Fruit fly (Drosophila melanogaster) whole organism, embryonic: ENCODE measurements around the gene spd-2.

Experiments used
- B-H2 ChIP-seq: fragments of 200-800 bp; sonication (Bioruptor generic); optimal IDR thresholded peaks from 2 replicates; lab custom pipeline; 2018; ENCODE audit warnings: missing biosample characterization, mild to moderate bottlenecking, missing genetic modification characterization
- CG10565 ChIP-seq: fragments of 200-800 bp; sonication (Bioruptor generic); optimal IDR thresholded peaks from 3 replicates; lab custom pipeline; 2016; ENCODE audit warnings: missing biosample characterization, mild to moderate bottlenecking, missing genetic modification characterization
- CG10654 ChIP-seq: fragments of 200-800 bp; sonication (Bioruptor generic); optimal IDR thresholded peaks from 2 replicates; lab custom pipeline; 2016; ENCODE audit warnings: missing biosample characterization, missing genetic modification characterization
- CG11723 ChIP-seq: fragments of 200-800 bp; sonication (Bioruptor generic); optimal IDR thresholded peaks from 2 replicates; lab custom pipeline; 2017; ENCODE audit warnings: missing biosample characterization, mild to moderate bottlenecking, missing genetic modification characterization
- CG13296 ChIP-seq: fragments of 200-800 bp; sonication (Bioruptor generic); optimal IDR thresholded peaks from 3 replicates; lab custom pipeline; 2018; ENCODE audit warnings: missing biosample characterization, mild to moderate bottlenecking, missing genetic modification characterization
- CG13424 ChIP-seq: fragments of 200-800 bp; sonication (Bioruptor generic); optimal IDR thresholded peaks from 2 replicates; lab custom pipeline; 2019; ENCODE audit warnings: missing biosample characterization, mild to moderate bottlenecking, missing genetic modification characterization, moderate library complexity
- CG18011 ChIP-seq: fragments of 200-800 bp; sonication (Bioruptor generic); optimal IDR thresholded peaks from 2 replicates; lab custom pipeline; 2017; ENCODE audit warnings: missing biosample characterization, missing genetic modification characterization, mild to moderate bottlenecking, moderate library complexity, missing genotype
- CG18599 ChIP-seq: fragments of 200-800 bp; sonication (Bioruptor generic); optimal IDR thresholded peaks from 3 replicates; lab custom pipeline; 2017; ENCODE audit warnings: missing biosample characterization, missing genetic modification characterization, mild to moderate bottlenecking, moderate library complexity, missing genetic modification reagents
- CG2199 ChIP-seq: fragments of 200-800 bp; sonication (Bioruptor generic); IDR thresholded peaks from 3 replicates; pipeline ENCODE4 v1.3.6; 2022; ENCODE audit warnings: missing biosample characterization, missing genetic modification characterization
- CG2889 ChIP-seq: fragments of 200-800 bp; sonication (Bioruptor generic); IDR thresholded peaks from 3 replicates; pipeline ENCODE4 v1.3.6; 2022; ENCODE audit warnings: missing biosample characterization, missing genetic modification characterization
- CG34376 ChIP-seq: fragments of 200-800 bp; sonication (Bioruptor generic); optimal IDR thresholded peaks from 2 replicates; lab custom pipeline; 2018; ENCODE audit warnings: missing biosample characterization, mild to moderate bottlenecking, missing genetic modification characterization
- CG3838 ChIP-seq: fragments of 200-800 bp; sonication (Bioruptor generic); optimal IDR thresholded peaks from 3 replicates; lab custom pipeline; 2016; ENCODE audit warnings: missing biosample characterization, missing genetic modification characterization
- CG5953 ChIP-seq: fragments of 200-800 bp; sonication (Bioruptor generic); IDR thresholded peaks from 2 replicates; pipeline ENCODE4 v1.3.6; 2022; ENCODE audit warnings: missing biosample characterization, missing genetic modification characterization
- CG7271 ChIP-seq: fragments of 200-800 bp; sonication (Bioruptor generic); optimal IDR thresholded peaks from 2 replicates; lab custom pipeline; 2018; ENCODE audit warnings: missing biosample characterization, mild to moderate bottlenecking, missing genetic modification characterization, moderate library complexity
- CG7372 ChIP-seq: fragments of 200-800 bp; sonication (Bioruptor generic); IDR thresholded peaks from 2 replicates; pipeline ENCODE4 v1.3.6; 2022; ENCODE audit warnings: missing biosample characterization, missing genetic modification characterization
- CG9727 ChIP-seq: fragments of 200-800 bp; sonication (Bioruptor generic); optimal IDR thresholded peaks from 3 replicates; lab custom pipeline; 2017; ENCODE audit warnings: missing biosample characterization, mild to moderate bottlenecking, missing genetic modification characterization
- CG9932 ChIP-seq: fragments of 200-800 bp; sonication (Bioruptor generic); IDR thresholded peaks from 2 replicates; pipeline ENCODE4 v1.3.6; 2022; ENCODE audit warnings: missing biosample characterization, missing genetic modification characterization
- CHES-1-like ChIP-seq: fragments of 200-800 bp; sonication (Bioruptor generic); optimal IDR thresholded peaks from 2 replicates; lab custom pipeline; 2016; ENCODE audit warnings: missing biosample characterization, missing genetic modification characterization
- Deaf1 ChIP-seq: fragments of 200-800 bp; optimal IDR thresholded peaks from 3 replicates; lab custom pipeline; 2019; ENCODE audit warnings: missing biosample characterization, mild to moderate bottlenecking, missing genetic modification characterization, moderate library complexity
- Dll ChIP-seq: fragments of 200-800 bp; sonication (Bioruptor generic); IDR thresholded peaks from 4 replicates; pipeline ENCODE4 v1.3.6; 2022; ENCODE audit warnings: missing biosample characterization, missing genetic modification characterization; ENCODE audit not compliant: partially characterized antibody
- Eip74EF ChIP-seq, 2 experiments: fragments of 200-800 bp in 1 of 2; fragments of >200 bp in 1 of 2; sonication (Bioruptor generic) in 1 of 2; optimal IDR thresholded peaks; 2 replicates each; lab custom pipeline; 2017 to 2019; ENCODE audit warnings: missing biosample characterization in 2 of 2, missing genetic modification characterization in 2 of 2, mild to moderate bottlenecking in 1 of 2, moderate library complexity in 1 of 2
- Elba2 ChIP-seq: fragments of 200-800 bp; sonication (Bioruptor generic); optimal IDR thresholded peaks from 3 replicates; lab custom pipeline; 2016; ENCODE audit warnings: missing biosample characterization, missing genetic modification characterization
- Gsc ChIP-seq: fragments of 200-800 bp; sonication (Bioruptor generic); IDR thresholded peaks from 2 replicates; pipeline ENCODE4 v1.3.6; 2022; ENCODE audit warnings: missing biosample characterization, missing genetic modification characterization
- H15 ChIP-seq: fragments of 200-800 bp; sonication (Bioruptor generic); IDR thresholded peaks from 3 replicates; pipeline ENCODE4 v1.3.6; 2022; ENCODE audit warnings: missing biosample characterization, missing genetic modification characterization
- HLH54F ChIP-seq: fragments of 200-800 bp; sonication (Bioruptor generic); optimal IDR thresholded peaks from 3 replicates; lab custom pipeline; 2016; ENCODE audit warnings: missing biosample characterization, missing genetic modification characterization
- HmgZ ChIP-seq: fragments of 200-800 bp; sonication (Bioruptor generic); optimal IDR thresholded peaks from 2 replicates; lab custom pipeline; 2018; ENCODE audit warnings: missing biosample characterization, mild to moderate bottlenecking, missing genetic modification characterization
- Lhr ChIP-seq: fragments of 200-800 bp; sonication (Bioruptor generic); optimal IDR thresholded peaks from 3 replicates; lab custom pipeline; 2017; ENCODE audit warnings: mild to moderate bottlenecking, missing biosample characterization, missing genetic modification reagents, missing genetic modification characterization
- Opbp ChIP-seq: fragments of 200-800 bp; sonication (Bioruptor generic); IDR thresholded peaks from 3 replicates; pipeline ENCODE4 v1.3.6; 2022; ENCODE audit warnings: missing biosample characterization, missing genetic modification characterization; ENCODE audit not compliant: partially characterized antibody
- Ptx1 ChIP-seq: fragments of 200-800 bp; sonication (Bioruptor generic); IDR thresholded peaks from 2 replicates; pipeline ENCODE4 v1.3.6; 2022; ENCODE audit warnings: missing biosample characterization, missing genetic modification characterization
- YL-1 ChIP-seq: fragments of 200-800 bp; sonication (Bioruptor generic); optimal IDR thresholded peaks from 3 replicates; lab custom pipeline; 2017; ENCODE audit warnings: missing biosample characterization, mild to moderate bottlenecking, missing genetic modification characterization
- ac ChIP-seq: fragments of 200-800 bp; sonication (Bioruptor generic); optimal IDR thresholded peaks from 3 replicates; lab custom pipeline; 2017; ENCODE audit warnings: missing biosample characterization, mild to moderate bottlenecking, missing genetic modification characterization
- al ChIP-seq: fragments of 200-800 bp; sonication (Bioruptor generic); IDR thresholded peaks from 2 replicates; pipeline ENCODE4 v1.3.6; 2022; ENCODE audit warnings: missing biosample characterization, missing genetic modification characterization
- ara ChIP-seq: fragments of 200-800 bp; sonication (Bioruptor generic); IDR thresholded peaks from 2 replicates; pipeline ENCODE4 v1.3.6; 2022; ENCODE audit warnings: missing biosample characterization, missing genetic modification characterization
- bcd ChIP-seq: fragments of 200-800 bp; sonication (Bioruptor generic); optimal IDR thresholded peaks from 2 replicates; lab custom pipeline; 2017; ENCODE audit warnings: missing biosample characterization, mild to moderate bottlenecking, missing genetic modification characterization
- chn ChIP-seq: fragments of 200-800 bp; sonication (Bioruptor generic); optimal IDR thresholded peaks from 2 replicates; lab custom pipeline; 2016; ENCODE audit warnings: missing biosample characterization, missing genetic modification characterization
- dm ChIP-seq: fragments of 200-800 bp; sonication (Bioruptor generic); optimal IDR thresholded peaks from 3 replicates; lab custom pipeline; 2016; ENCODE audit warnings: missing biosample characterization, missing genetic modification characterization
- esg ChIP-seq: fragments of 200-800 bp; sonication (Bioruptor generic); conservative IDR thresholded peaks from 2 replicates; pipeline ENCODE4 v1.3.6; 2022; ENCODE audit warnings: missing biosample characterization, missing genetic modification characterization
- fd3F ChIP-seq: fragments of 200-800 bp; sonication (Bioruptor generic); optimal IDR thresholded peaks from 2 replicates; lab custom pipeline; 2018; ENCODE audit warnings: missing biosample characterization, mild to moderate bottlenecking, missing genetic modification characterization, moderate library complexity
- gsb-n ChIP-seq: fragments of 200-800 bp; sonication (Bioruptor generic); optimal IDR thresholded peaks from 3 replicates; lab custom pipeline; 2018; ENCODE audit warnings: missing biosample characterization, mild to moderate bottlenecking, missing genetic modification characterization
- hkb ChIP-seq, 2 experiments: fragments of 200-800 bp in 1 of 2; fragments of >200 bp in 1 of 2; sonication (Bioruptor generic) in 1 of 2; IDR thresholded peaks in 1 of 2; optimal IDR thresholded peaks in 1 of 2; 2 replicates each; pipeline versions ENCODE4 v1.3.6 to Lab custom; 2017 to 2022; ENCODE audit warnings: missing biosample characterization in 1 of 2, missing genetic modification characterization in 1 of 2
- kah ChIP-seq: fragments of 200-800 bp; sonication (Bioruptor generic); optimal IDR thresholded peaks from 2 replicates; lab custom pipeline; 2018; ENCODE audit warnings: missing biosample characterization, mild to moderate bottlenecking, missing genetic modification characterization
- knrl ChIP-seq: fragments of 200-800 bp; sonication (Bioruptor generic); IDR thresholded peaks from 3 replicates; pipeline ENCODE4 v1.3.6; 2022; ENCODE audit warnings: missing biosample characterization, missing genetic modification characterization; ENCODE audit not compliant: partially characterized antibody
- lbe ChIP-seq: fragments of 200-800 bp; sonication (Bioruptor generic); optimal IDR thresholded peaks from 2 replicates; lab custom pipeline; 2016; ENCODE audit warnings: missing biosample characterization, mild to moderate bottlenecking, missing genetic modification characterization
- maf-S ChIP-seq: fragments of 200-800 bp; sonication (Bioruptor generic); optimal IDR thresholded peaks from 2 replicates; lab custom pipeline; 2016; ENCODE audit warnings: missing biosample characterization, missing genetic modification characterization
- nmo ChIP-seq: fragments of 200-800 bp; sonication (Bioruptor generic); optimal IDR thresholded peaks from 2 replicates; lab custom pipeline; 2018; ENCODE audit warnings: missing biosample characterization, mild to moderate bottlenecking, missing genetic modification characterization, moderate library complexity
- otp ChIP-seq: fragments of 200-800 bp; sonication (Bioruptor generic); IDR thresholded peaks from 3 replicates; pipeline ENCODE4, ENCODE4 v1.3.6; 2022; ENCODE audit warnings: missing biosample characterization, missing genetic modification characterization
- pita ChIP-seq: fragments of 200-800 bp; sonication (Bioruptor generic); optimal IDR thresholded peaks from 2 replicates; lab custom pipeline; 2017; ENCODE audit warnings: missing biosample characterization, mild to moderate bottlenecking, missing genetic modification characterization
- ranshi ChIP-seq: fragments of 200-800 bp; sonication (Bioruptor generic); IDR thresholded peaks from 2 replicates; pipeline ENCODE4 v1.3.6; 2022; ENCODE audit warnings: missing biosample characterization, missing genetic modification characterization
- tna ChIP-seq: fragments of 200-800 bp; sonication (Bioruptor generic); IDR thresholded peaks from 2 replicates; pipeline ENCODE4 v1.3.6; 2022; ENCODE audit warnings: missing biosample characterization, missing genetic modification characterization; ENCODE audit not compliant: partially characterized antibody
- tx ChIP-seq: fragments of 200-800 bp; sonication (Bioruptor generic); optimal IDR thresholded peaks from 2 replicates; lab custom pipeline; 2016; ENCODE audit warnings: missing biosample characterization, missing genetic modification characterization

Gene spd-2

dm6 chr3L:16544220-16544619 is 50.6 kb downstream of the spd-2 start (continued):
- TF ChIP-seq CG9932 (GFP tag; lab: Robert Waterston, UW) (no peak), maf-S (no peak), CG18011 (GFP tag; lab: Kevin White, UChicago) (no peak), CHES-1-like (GFP tag; lab: Kevin White, UChicago) (no peak), nmo (peak; percentile 16), CG10565 (GFP tag; lab: Kevin White, UChicago) (no peak), ac (GFP tag; lab: Kevin White, UChicago) (no peak), ara (GFP tag; lab: Robert Waterston, UW) (no peak; the same call in 1 of the 2 replicates), HLH54F (GFP tag; lab: Kevin White, UChicago) (no peak), YL-1 (no peak), CG18599 (GFP tag; lab: Kevin White, UChicago) (peak; percentile 7), otp (0 out of 3 replicates have a peak, but pooled peaks have one; percentile 37), CG7271 (no peak), Eip74EF (GFP tag; optimal IDR thresholded peaks at IDR 0.05; lab: Kevin White, UChicago) (no peak), pita (no peak), knrl (GFP tag; lab: Robert Waterston, UW) (no peak), CG10654 (peak; percentile 27), CG5953 (GFP tag; lab: Robert Waterston, UW) (peak; percentile 13; the same call in 1 of the 2 replicates), CG11723 (GFP tag; lab: Kevin White, UChicago) (no peak), CG3838 (GFP tag; lab: Kevin White, UChicago) (no peak), Ptx1 (GFP tag; lab: Robert Waterston, UW) (peak; percentile 41; the same call in 1 of the 2 replicates), CG2199 (GFP tag; lab: Robert Waterston, UW) (no peak), Opbp (no peak), chn (GFP tag; lab: Kevin White, UChicago) (peak; percentile 30), H15 (GFP tag; lab: Robert Waterston, UW) (0 out of 3 replicates have a peak, but pooled peaks have one; percentile 40), esg (GFP tag; lab: Robert Waterston, UW) (peak; percentile 28; the same call in 1 of the 2 replicates), CG13296 (GFP tag; lab: Kevin White, UChicago) (no peak), CG9727 (GFP tag; lab: Kevin White, UChicago) (no peak), Gsc (GFP tag; lab: Robert Waterston, UW) (no peak), HmgZ (tag; lab: Kevin White, UChicago) (no peak), hkb (optimal IDR thresholded peaks at IDR 0.05; lab: Kevin White, UChicago) (no peak), hkb (GFP tag; IDR thresholded peaks at IDR 0.05; lab: Robert Waterston, UW) (no peak), Dll (no peak), B-H2 (no peak), gsb-n (tag; lab: Kevin White, UChicago) (no peak), al (GFP tag; lab: Robert Waterston, UW) (no peak), ranshi (GFP tag; lab: Robert Waterston, UW) (peak; percentile 19; the same call in 1 of the 2 replicates), dm (GFP tag; lab: Kevin White, UChicago) (no peak), CG34376 (no peak), tna (GFP tag; lab: Robert Waterston, UW) (no peak), CG7372 (GFP tag; lab: Robert Waterston, UW) (no peak), lbe (GFP tag; lab: Kevin White, UChicago) (no peak), Lhr (GFP tag; lab: Kevin White, UChicago) (no peak), CG2889 (GFP tag; lab: Robert Waterston, UW) (no peak), CG13424 (tag; lab: Kevin White, UChicago) (peak; percentile 9), kah (GFP tag; lab: Kevin White, UChicago) (no peak), Deaf1 (tag; lab: Kevin White, UChicago) (no peak), Elba2 (GFP tag; lab: Kevin White, UChicago) (no peak), fd3F (GFP tag; lab: Kevin White, UChicago) (no peak), bcd (GFP tag; lab: Kevin White, UChicago) (no peak), tx (GFP tag; lab: Kevin White, UChicago) (peak; percentile 21)
